Worm (Caenorhabditis elegans) whole organism, L4/young adult: ENCODE measurements around the gene E02H9.13.

Experiments
- W03F9.2 ChIP-seq: fragments of 150-350 bp; optimal IDR thresholded peaks from 2 replicates; lab custom pipeline; 2014; ENCODE audit warnings: missing biosample characterization, missing genetic modification characterization
- dao-5 ChIP-seq: sonication (generic microtip); optimal IDR thresholded peaks from 2 replicates; lab custom pipeline; 2016; ENCODE audit warnings: missing genotype, missing genetic modification characterization, moderate library complexity, missing compliant biosample characterization
- him-1 ChIP-seq: sonication (generic microtip); optimal IDR thresholded peaks from 2 replicates; lab custom pipeline; 2016; ENCODE audit warnings: missing genotype, missing genetic modification reagents, missing genetic modification characterization, missing compliant biosample characterization

The E02H9.13 gene

DNA sequence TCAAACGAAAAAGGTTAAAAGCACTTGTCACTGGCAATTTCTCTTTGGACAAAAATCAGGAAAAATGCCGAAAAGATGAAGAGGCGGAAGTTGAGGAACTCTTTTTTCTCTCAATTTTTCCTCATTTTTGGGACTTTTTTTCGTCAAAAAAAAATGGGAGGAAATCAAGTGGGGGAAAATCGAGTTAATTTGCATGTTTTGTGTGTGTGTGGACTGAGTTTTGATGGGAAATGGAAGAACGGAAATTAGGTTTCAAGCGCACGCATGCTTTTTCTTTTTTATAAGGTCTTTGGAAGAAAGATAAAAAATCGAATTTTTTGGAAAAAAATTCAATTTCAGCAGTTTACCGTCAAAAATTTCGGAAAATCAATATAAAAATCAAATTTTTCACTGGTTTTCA lies 46.8 kb downstream of the E02H9.13 start:
- TF ChIP-seq him-1 (no peak), W03F9.2 (tag; lab: Kevin White, UChicago) (no peak), dao-5 (tag; lab: Kevin White, UChicago) (no peak)
